Fruit fly (Drosophila melanogaster) whole organism, adult: Measurements from ENCODE around the gene CG14220.

ENCODE experiments used
- CG11617 ChIP-seq: fragments of 200-800 bp; sonication (Bioruptor generic); optimal IDR thresholded peaks from 2 replicates; lab custom pipeline; 2017; ENCODE audit warnings: mild to moderate bottlenecking, missing biosample characterization, missing genetic modification reagents, missing genetic modification characterization
- CG12768 ChIP-seq: fragments of 200-800 bp; sonication (Bioruptor generic); optimal IDR thresholded peaks from 2 replicates; lab custom pipeline; 2017; ENCODE audit warnings: missing biosample characterization, missing genetic modification characterization, mild to moderate bottlenecking, moderate library complexity, missing genetic modification reagents
- CG14711 ChIP-seq: fragments of 200-800 bp; sonication (Bioruptor generic); optimal IDR thresholded peaks from 2 replicates; lab custom pipeline; 2018; ENCODE audit warnings: missing biosample characterization, mild to moderate bottlenecking, missing genetic modification characterization, moderate library complexity
- CG1620 ChIP-seq: fragments of 200-800 bp; sonication (Bioruptor generic); optimal IDR thresholded peaks from 2 replicates; lab custom pipeline; 2016; ENCODE audit warnings: missing biosample characterization, missing genetic modification characterization
- CG33017 ChIP-seq: fragments of 200-800 bp; sonication (Bioruptor generic); optimal IDR thresholded peaks from 2 replicates; lab custom pipeline; 2018; ENCODE audit warnings: missing biosample characterization, mild to moderate bottlenecking, missing genetic modification characterization, moderate library complexity
- CG5204 ChIP-seq: fragments of 200-800 bp; sonication (Bioruptor generic); optimal IDR thresholded peaks from 2 replicates; lab custom pipeline; 2016; ENCODE audit warnings: missing biosample characterization, missing genetic modification characterization
- CG7045 ChIP-seq: fragments of 200-800 bp; sonication (Bioruptor generic); optimal IDR thresholded peaks from 2 replicates; lab custom pipeline; 2017; ENCODE audit warnings: missing biosample characterization, mild to moderate bottlenecking, missing genetic modification characterization
- CG7101 ChIP-seq: fragments of 200-800 bp; sonication (Bioruptor generic); optimal IDR thresholded peaks from 2 replicates; lab custom pipeline; 2018; ENCODE audit warnings: missing biosample characterization, mild to moderate bottlenecking, missing genetic modification characterization, moderate library complexity
- Clk ChIP-seq: fragments of 200-800 bp; sonication (Bioruptor generic); optimal IDR thresholded peaks from 2 replicates; lab custom pipeline; 2017; ENCODE audit warnings: missing biosample characterization, missing genetic modification characterization
- Crg-1 ChIP-seq: fragments of 200-800 bp; sonication (Bioruptor generic); optimal IDR thresholded peaks from 2 replicates; lab custom pipeline; 2016; ENCODE audit warnings: missing biosample characterization, missing genetic modification characterization
- Hr96 ChIP-seq: fragments of 200-800 bp; sonication (Bioruptor generic); optimal IDR thresholded peaks from 2 replicates; lab custom pipeline; 2016; ENCODE audit warnings: missing biosample characterization, missing genetic modification characterization
- Mnt ChIP-seq: fragments of 200-800 bp; sonication (Bioruptor generic); optimal IDR thresholded peaks from 2 replicates; lab custom pipeline; 2016; ENCODE audit warnings: missing biosample characterization, mild to moderate bottlenecking, missing genetic modification characterization
- bab1 ChIP-seq: fragments of 200-800 bp; sonication (Bioruptor generic); optimal IDR thresholded peaks from 3 replicates; lab custom pipeline; 2019; ENCODE audit warnings: missing biosample characterization, mild to moderate bottlenecking, missing genetic modification characterization, moderate library complexity
- cic ChIP-seq: fragments of 200-800 bp; sonication (Bioruptor generic); optimal IDR thresholded peaks from 2 replicates; lab custom pipeline; 2017; ENCODE audit warnings: missing biosample characterization, mild to moderate bottlenecking, missing genetic modification characterization, moderate library complexity
- cnc ChIP-seq, 2 experiments: fragments of >200 bp; optimal IDR thresholded peaks; 2 replicates each; lab custom pipeline; 2017
- kay ChIP-seq: fragments of 200-800 bp; sonication (Bioruptor generic); peaks from one replicate; lab custom pipeline; 2016; ENCODE audit warnings: missing biosample characterization, missing genetic modification characterization, borderline replicate concordance
- ovo ChIP-seq: fragments of 200-800 bp; sonication (Bioruptor generic); optimal IDR thresholded peaks from 2 replicates; lab custom pipeline; 2016; ENCODE audit warnings: missing biosample characterization, missing genetic modification characterization
- pad ChIP-seq: fragments of 200-800 bp; sonication (Bioruptor generic); optimal IDR thresholded peaks from 3 replicates; lab custom pipeline; 2017; ENCODE audit warnings: missing biosample characterization, missing genetic modification characterization, mild to moderate bottlenecking, moderate library complexity, missing genetic modification reagents
- tj ChIP-seq: fragments of 200-800 bp; sonication (Bioruptor generic); optimal IDR thresholded peaks from 3 replicates; lab custom pipeline; 2017; ENCODE audit warnings: missing biosample characterization, mild to moderate bottlenecking, missing genetic modification characterization, moderate library complexity
- toe ChIP-seq: fragments of 200-800 bp; sonication (Bioruptor generic); optimal IDR thresholded peaks from 2 replicates; lab custom pipeline; 2016; ENCODE audit warnings: missing biosample characterization, missing genetic modification characterization

CG14220 gene

dm6 chrX:19608042-19608609 is 6.5 kb upstream of the CG14220 start:
- peak; percentile 61 for TF ChIP-seq Mnt (GFP tag; lab: Kevin White, UChicago)
- no peak for TF ChIP-seq CG5204 (GFP tag; lab: Kevin White, UChicago)
- no peak for TF ChIP-seq Clk
- no peak for TF ChIP-seq tj (GFP tag; lab: Kevin White, UChicago)
- TF ChIP-seq Hr96 (GFP tag; lab: Kevin White, UChicago): no peak
- peak; percentile 41 for TF ChIP-seq pad (GFP tag; lab: Kevin White, UChicago)
- no peak for TF ChIP-seq CG11617 (GFP tag; lab: Kevin White, UChicago)
- TF ChIP-seq CG7045 (GFP tag; lab: Kevin White, UChicago): no peak
- no peak for TF ChIP-seq kay (GFP tag; lab: Kevin White, UChicago)

DNA sequence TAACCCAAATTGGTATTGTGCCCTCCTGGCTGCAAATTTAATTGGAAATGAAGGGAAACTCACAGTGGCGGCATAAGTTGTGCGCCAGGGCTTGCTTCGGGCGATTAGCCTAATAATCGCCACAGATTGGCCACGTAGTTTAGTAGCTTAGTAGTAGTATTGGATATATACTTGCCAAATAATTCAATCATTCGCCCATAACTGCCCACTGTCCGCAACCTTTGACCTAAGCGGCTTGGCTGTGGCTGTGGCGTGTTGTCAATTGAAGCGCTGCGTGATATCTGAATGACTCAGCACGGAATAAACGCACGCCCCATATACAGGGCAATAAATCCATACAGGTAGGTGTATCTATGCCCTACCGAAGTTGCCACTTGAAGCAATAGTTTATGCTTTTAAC is 5.3 kb upstream of the CG14220 start:
- TF ChIP-seq toe (GFP tag; lab: Kevin White, UChicago): no peak
- peak in 1 of 2 experiments; percentile 44 for TF ChIP-seq cnc (optimal IDR thresholded peaks at IDR 0.05; lab: Kevin White, UChicago)

DNA sequence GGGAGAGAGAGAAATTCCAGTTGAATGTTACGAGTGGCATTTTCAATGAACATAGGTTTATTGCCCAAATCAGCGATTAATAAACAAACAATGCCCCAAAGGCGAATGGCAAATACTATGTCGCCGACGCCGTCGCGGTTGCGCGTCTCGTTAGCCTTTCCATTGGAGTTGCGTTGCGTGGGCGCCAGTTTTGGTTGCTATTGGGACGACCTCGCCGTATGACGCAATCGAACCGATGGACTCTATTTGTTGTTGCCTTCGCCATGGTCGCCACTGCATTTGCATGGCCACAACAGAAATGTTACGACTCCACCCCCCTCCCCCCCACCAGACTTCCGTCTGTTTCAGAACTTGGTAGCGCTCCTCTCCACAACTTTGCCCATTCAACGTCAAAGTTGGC is 4.9 kb upstream of the CG14220 start:
- TF ChIP-seq CG14711 (tag; lab: Kevin White, UChicago) (no peak), Clk (no peak), Crg-1 (GFP tag; lab: Kevin White, UChicago) (no peak)

- TF ChIP-seq pad (GFP tag; lab: Kevin White, UChicago) (peak; percentile 51), ovo (GFP tag; lab: Kevin White, UChicago) (peak; percentile 96), toe (GFP tag; lab: Kevin White, UChicago) (no peak), bab1 (GFP tag; lab: Kevin White, UChicago) (no peak)
Observed at dm6 chrX:19605915-19606314, 4.3 kb upstream of the CG14220 start.

DNA sequence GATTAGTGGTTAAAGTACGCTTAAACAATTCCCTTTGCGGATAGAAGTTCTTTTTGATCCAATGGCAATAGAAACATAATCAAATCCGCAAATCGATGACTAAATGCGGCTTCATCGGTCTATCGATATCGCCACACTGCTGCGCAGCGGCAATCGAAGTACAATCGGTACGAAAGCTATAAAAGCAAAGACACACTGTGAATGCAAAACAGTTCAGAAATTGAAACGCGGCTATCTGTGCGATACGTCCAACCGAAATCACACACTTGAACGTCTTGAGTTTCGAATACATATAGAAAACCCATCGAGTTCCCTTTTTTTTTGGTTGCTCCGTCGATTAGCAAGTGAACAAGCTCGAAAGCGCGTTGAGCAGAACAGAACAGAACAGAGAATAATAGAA is 3.3 kb upstream of the CG14220 start, which contains the start of gene CG14207:
Gene CG14207, plus strand, starts transcription at position 203 of the 400 bp plus-strand sequence.
- peak; percentile 55 for TF ChIP-seq CG1620 (GFP tag; lab: Kevin White, UChicago)
- no peak for TF ChIP-seq kay (GFP tag; lab: Kevin White, UChicago)
- peak; percentile 20 for TF ChIP-seq tj (GFP tag; lab: Kevin White, UChicago)
- peak; percentile 44 for TF ChIP-seq CG7101 (tag; lab: Kevin White, UChicago)
- TF ChIP-seq CG33017 (tag; lab: Kevin White, UChicago): no peak
- TF ChIP-seq toe (GFP tag; lab: Kevin White, UChicago): no peak
- peak; percentile 17 for TF ChIP-seq CG12768 (GFP tag; lab: Kevin White, UChicago)
- no peak for TF ChIP-seq Hr96 (GFP tag; lab: Kevin White, UChicago)
- no peak for TF ChIP-seq CG11617 (GFP tag; lab: Kevin White, UChicago)
- TF ChIP-seq Clk: no peak
- TF ChIP-seq Mnt (GFP tag; lab: Kevin White, UChicago): peak; percentile 59
- peak; percentile 16 for TF ChIP-seq Crg-1 (GFP tag; lab: Kevin White, UChicago)
- no peak for TF ChIP-seq cnc (optimal IDR thresholded peaks at IDR 0.05; lab: Kevin White, UChicago)
- peak; percentile 7 for TF ChIP-seq ovo (GFP tag; lab: Kevin White, UChicago)
- no peak for TF ChIP-seq CG14711 (tag; lab: Kevin White, UChicago)
- peak; percentile 16 for TF ChIP-seq cic
- TF ChIP-seq CG7045 (GFP tag; lab: Kevin White, UChicago): no peak
- peak; percentile 68 for TF ChIP-seq bab1 (GFP tag; lab: Kevin White, UChicago)
- TF ChIP-seq CG5204 (GFP tag; lab: Kevin White, UChicago): no peak
- TF ChIP-seq pad (GFP tag; lab: Kevin White, UChicago): no peak

dm6 chrX:19603953-19604352 is 2.3 kb upstream of the CG14220 start:
- TF ChIP-seq cic (no peak), CG7045 (GFP tag; lab: Kevin White, UChicago) (peak; percentile 14), CG5204 (GFP tag; lab: Kevin White, UChicago) (peak; percentile 2)

- TF ChIP-seq cic (no peak), tj (GFP tag; lab: Kevin White, UChicago) (no peak), CG7101 (tag; lab: Kevin White, UChicago) (no peak), cnc (optimal IDR thresholded peaks at IDR 0.05; lab: Kevin White, UChicago) (no peak), bab1 (GFP tag; lab: Kevin White, UChicago) (no peak), CG14711 (tag; lab: Kevin White, UChicago) (no peak), Hr96 (GFP tag; lab: Kevin White, UChicago) (no peak), CG1620 (GFP tag; lab: Kevin White, UChicago) (no peak), toe (GFP tag; lab: Kevin White, UChicago) (no peak), CG5204 (GFP tag; lab: Kevin White, UChicago) (no peak), Mnt (GFP tag; lab: Kevin White, UChicago) (no peak)
Observed at dm6 chrX:19602483-19602882, 832 bp upstream of the CG14220 start.
